Worm (Caenorhabditis elegans) whole organism, midembryonic: ENCODE results near the gene T10C6.7.

ENCODE experiments used
- T22C8.4 ChIP-seq: fragments of 200-800 bp; sonication (Bioruptor generic); IDR thresholded peaks from 2 replicates; pipeline ENCODE4 v1.3.6; 2022; ENCODE audit warnings: missing genetic modification characterization, missing compliant biosample characterization
- flt-1 ChIP-seq: fragments of 200-800 bp; sonication (Bioruptor generic); IDR thresholded peaks from 2 replicates; pipeline ENCODE4 v1.3.6; 2022; ENCODE audit warnings: missing genetic modification characterization, missing compliant biosample characterization
- ref-1 ChIP-seq: fragments of 200-800 bp; sonication (Bioruptor generic); conservative IDR thresholded peaks from 2 replicates; pipeline ENCODE4 v1.3.6; 2022; ENCODE audit warnings: missing genetic modification reagents, missing genetic modification characterization, missing compliant biosample characterization

ce11 chrV:16057010-16057463 lies 25.5 kb upstream of the T10C6.7 start, which contains the start of gene F14H3.5:
- no peak for TF ChIP-seq ref-1 (GFP tag; lab: Robert Waterston, UW)
- no peak for TF ChIP-seq T22C8.4 (GFP tag; lab: Robert Waterston, UW)
- TF ChIP-seq flt-1 = no peak
